Worm (Caenorhabditis elegans): Measurements from ENCODE around the gene fbxb-48.

The fbxb-48 gene

DNA sequence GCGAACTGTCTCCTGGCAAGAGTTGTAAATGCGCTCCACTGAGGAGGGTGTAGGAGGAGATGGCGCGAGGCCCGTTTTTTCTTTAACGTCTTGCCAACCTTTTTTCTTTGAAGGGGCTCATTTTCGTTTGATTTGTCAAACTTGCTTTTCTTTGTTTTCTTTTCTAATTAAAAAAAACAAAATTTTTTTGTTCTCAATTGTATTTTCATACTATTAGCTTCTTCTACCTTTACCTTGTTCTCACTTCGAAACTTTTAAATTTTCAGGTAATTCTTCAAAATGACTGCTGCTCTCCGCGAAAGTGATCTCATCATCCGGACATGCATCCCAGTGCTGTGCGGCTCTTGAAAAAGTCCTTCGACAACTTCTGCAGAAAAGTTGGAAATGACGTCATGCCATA, 9.1 kb downstream of the fbxb-48 start, which contains the start of gene fbxa-184:
Gene fbxa-184, plus strand, starts transcription at position 301 of the 400 bp plus-strand sequence.
- TF ChIP-seq aly-2 (tag; optimal IDR thresholded peaks at IDR 0.05) (no peak), zag-1 (tag; optimal IDR thresholded peaks at IDR 0.05) (no peak), nhr-20 (tag; optimal IDR thresholded peaks at IDR 0.05) (no peak), mdl-1 (tag; optimal IDR thresholded peaks at IDR 0.05) (no peak), ces-1 (GFP tag; optimal IDR thresholded peaks at IDR 0.05) (no peak), C04F5.9 (tag; optimal IDR thresholded peaks at IDR 0.05) (no peak), sptf-1 (tag; optimal IDR thresholded peaks at IDR 0.05) (no peak), lin-15B (tag; optimal IDR thresholded peaks at IDR 0.05) (no peak), hlh-4 (tag; optimal IDR thresholded peaks at IDR 0.05) (no peak), fkh-8 (tag; optimal IDR thresholded peaks at IDR 0.05) (no peak), lin-14 (GFP tag; optimal IDR thresholded peaks at IDR 0.05) (no peak), nhr-71 (tag; optimal IDR thresholded peaks at IDR 0.05) (no peak), pag-3 (tag; optimal IDR thresholded peaks at IDR 0.05; ENCODE audit: borderline replicate concordance, insufficient read depth) (no peak)

DNA sequence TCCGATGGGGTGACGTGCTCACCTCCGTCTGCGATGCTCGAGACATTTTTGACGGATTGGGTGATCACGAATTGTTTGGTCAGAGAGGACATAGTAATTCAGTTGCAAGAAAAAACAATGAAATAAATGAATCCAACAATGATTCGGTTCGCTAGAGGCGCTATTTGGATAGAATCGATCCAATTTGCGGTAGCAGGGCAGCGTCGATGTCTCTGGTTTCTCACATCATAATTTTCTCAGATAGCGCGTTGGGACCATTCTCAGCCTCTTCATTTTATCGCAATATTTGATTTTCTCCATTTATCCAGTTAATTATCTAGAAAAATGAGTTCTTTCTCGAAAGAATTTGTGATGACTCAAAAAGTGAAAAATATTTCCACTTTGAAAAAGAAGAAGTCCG, 12.7 kb downstream of the fbxb-48 start, which contains the start of gene sdz-18:
Gene sdz-18, minus strand, starts transcription at position 101 of the 400 bp plus-strand sequence.
- TF ChIP-seq xbp-1 (tag; optimal IDR thresholded peaks at IDR 0.05) = no peak
- no peak for TF ChIP-seq efl-1 (optimal IDR thresholded peaks at IDR 0.05)
- no peak for TF ChIP-seq efl-1 (GFP tag; optimal IDR thresholded peaks at IDR 0.05 in 1 of 2)
- no peak for TF ChIP-seq C04F5.9 (tag; optimal IDR thresholded peaks at IDR 0.05)
- no peak for TF ChIP-seq nhr-85 (tag)
- no peak for TF ChIP-seq sox-4 (tag; optimal IDR thresholded peaks at IDR 0.05)
- TF ChIP-seq sptf-1 (tag; optimal IDR thresholded peaks at IDR 0.05) = no peak
- no peak for TF ChIP-seq rnt-1 (tag; optimal IDR thresholded peaks at IDR 0.05)

- no peak for TF ChIP-seq ztf-4 (tag; optimal IDR thresholded peaks at IDR 0.05)
- TF ChIP-seq pag-3 (tag; optimal IDR thresholded peaks at IDR 0.05; ENCODE audit: borderline replicate concordance, insufficient read depth) = no peak
- no peak for TF ChIP-seq swsn-7 (tag; optimal IDR thresholded peaks at IDR 0.05)
- TF ChIP-seq elt-2 (tag; optimal IDR thresholded peaks at IDR 0.05) = no peak
- TF ChIP-seq fkh-10 (GFP tag; optimal IDR thresholded peaks at IDR 0.05) = no peak
- TF ChIP-seq fkh-4 (tag; optimal IDR thresholded peaks at IDR 0.05; ENCODE audit: borderline replicate concordance) = no peak
- TF ChIP-seq hlh-17 (GFP tag; optimal IDR thresholded peaks at IDR 0.05; ENCODE audit: borderline replicate concordance) = no peak
- no peak for TF ChIP-seq ets-5 (GFP tag; IDR thresholded peaks at IDR 0.05)
- no peak for TF ChIP-seq nhr-20 (tag; optimal IDR thresholded peaks at IDR 0.05)
- TF ChIP-seq efl-3 (GFP tag; optimal IDR thresholded peaks at IDR 0.05) = no peak
- no peak for TF ChIP-seq C34B4.2 (tag; optimal IDR thresholded peaks at IDR 0.05)
- no peak for TF ChIP-seq lin-14 (GFP tag; optimal IDR thresholded peaks at IDR 0.05)
- TF ChIP-seq tlp-1 (tag; optimal IDR thresholded peaks at IDR 0.05) = no peak
- TF ChIP-seq aha-1 (tag; optimal IDR thresholded peaks at IDR 0.05) = no peak
- no peak for TF ChIP-seq nhr-19 (GFP tag; conservative IDR thresholded peaks at IDR 0.05)
- TF ChIP-seq ceh-90 (tag; optimal IDR thresholded peaks at IDR 0.05) = no peak
Observed at ce11 chrII:1703363-1703762, 15.7 kb downstream of the fbxb-48 start, which contains the start of gene fbxb-47. Gene fbxb-47, minus strand, starts transcription at chrII:1703463.

DNA sequence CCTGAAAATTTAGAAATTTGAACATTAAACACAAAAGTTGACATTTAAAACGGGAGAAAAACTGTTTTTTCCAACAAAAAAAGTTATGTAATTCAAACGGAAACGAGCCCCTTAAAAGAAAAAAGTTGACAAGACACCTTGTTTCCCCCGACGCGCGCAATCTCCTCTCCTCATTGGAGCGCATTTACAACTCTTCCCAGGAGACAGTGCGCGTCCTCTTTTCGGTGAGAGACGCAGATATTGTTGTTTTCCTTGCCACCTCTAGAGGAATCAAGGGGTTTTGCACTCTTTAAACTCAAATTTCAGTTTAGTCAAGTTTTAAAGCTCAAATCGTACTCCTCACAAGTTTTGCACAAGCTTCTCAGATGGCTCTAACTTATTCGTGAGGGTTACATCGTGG, 23.2 kb downstream of the fbxb-48 start, which contains the start of gene F58E1.13:
Gene F58E1.13, minus strand, starts transcription at position 12 of the 400 bp plus-strand sequence.
- no peak for TF ChIP-seq grh-1 (GFP tag; IDR thresholded peaks at IDR 0.05)
- TF ChIP-seq dsc-1 (tag; optimal IDR thresholded peaks at IDR 0.05) = no peak
- no peak for TF ChIP-seq unc-86 (tag; optimal IDR thresholded peaks at IDR 0.05)
- no peak for TF ChIP-seq pqm-1 (tag; optimal IDR thresholded peaks at IDR 0.05)
- no peak for TF ChIP-seq rnt-1 (tag; optimal IDR thresholded peaks at IDR 0.05)
- TF ChIP-seq nhr-28 (tag; optimal IDR thresholded peaks at IDR 0.05) = no peak
- no peak for TF ChIP-seq unc-98 (GFP tag; IDR thresholded peaks at IDR 0.05)

All from whole organism, L1 larva.